Worm (Caenorhabditis elegans): Measurements from ENCODE around the gene vab-8.

DNA sequence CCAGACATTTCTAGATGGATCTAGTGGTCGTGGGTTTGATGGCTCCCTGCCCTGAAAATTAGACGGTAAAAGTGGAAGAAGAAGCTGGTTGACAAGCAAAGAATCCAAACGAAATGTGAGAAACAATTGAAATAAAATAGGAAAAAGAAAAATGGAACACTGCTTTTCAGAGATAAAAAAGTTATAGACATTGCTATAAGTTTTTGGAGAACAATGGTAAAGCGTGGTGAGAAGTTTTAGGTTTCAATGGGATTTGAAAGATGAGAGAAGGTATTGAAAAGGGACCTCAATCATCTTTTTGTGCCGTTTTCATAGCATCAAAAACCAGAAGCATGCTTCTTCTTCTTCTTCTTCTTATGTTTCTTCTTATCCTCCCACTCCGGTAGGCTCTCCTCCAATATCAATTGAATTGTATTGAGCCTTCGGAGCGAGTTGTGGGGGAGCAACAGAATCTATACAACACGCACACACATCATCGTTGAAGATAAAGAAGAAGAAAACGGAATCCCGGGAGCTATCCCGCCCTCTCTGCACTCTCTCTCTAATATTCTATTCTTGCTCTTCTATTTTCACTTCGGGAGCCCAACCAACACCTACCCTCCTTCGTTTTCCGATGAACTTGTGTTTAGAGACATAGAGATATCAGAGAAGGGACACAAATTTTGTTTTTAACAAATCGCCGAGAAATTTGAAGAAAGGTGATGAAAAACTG lies 21.3 kb downstream of the vab-8 start, which contains the start of gene myo-3:
- TF ChIP-seq ceh-27 (GFP tag; optimal IDR thresholded peaks at IDR 0.05) (no peak), tlf-1 (GFP tag; optimal IDR thresholded peaks at IDR 0.05) (no peak), him-1 (tag; optimal IDR thresholded peaks at IDR 0.05) (no peak)

Measured in whole organism, young adult.